Worm (Caenorhabditis elegans) whole organism, L1 larva: ENCODE results near the gene F10C2.4.

Experiments
- C04F5.9 ChIP-seq: sonication (generic microtip); optimal IDR thresholded peaks from 2 replicates; lab custom pipeline; 2016; ENCODE audit warnings: missing genetic modification characterization, missing compliant biosample characterization
- C34B4.2 ChIP-seq: sonication (generic microtip); optimal IDR thresholded peaks from 2 replicates; lab custom pipeline; 2017; ENCODE audit warnings: mild to moderate bottlenecking, missing genetic modification characterization, missing compliant biosample characterization
- F16B12.6 ChIP-seq: fragments of 150-350 bp; optimal IDR thresholded peaks from 2 replicates; lab custom pipeline; 2014; ENCODE audit warnings: missing biosample characterization, missing genetic modification characterization
- alr-1 ChIP-seq: fragments of 200-800 bp; sonication (Bioruptor generic); optimal IDR thresholded peaks from 2 replicates; lab custom pipeline; 2018; ENCODE audit warnings: borderline replicate concordance, mild to moderate bottlenecking, missing genetic modification characterization, missing compliant biosample characterization
- aly-2 ChIP-seq: fragments of 150-350 bp; optimal IDR thresholded peaks from 2 replicates; lab custom pipeline; 2014; ENCODE audit warnings: missing biosample characterization, missing genetic modification characterization
- ama-1 ChIP-seq: fragments of 150-350 bp; optimal IDR thresholded peaks from 2 replicates; lab custom pipeline; 2014
- blmp-1 ChIP-seq: fragments of 150-350 bp; optimal IDR thresholded peaks from 2 replicates; lab custom pipeline; 2014; ENCODE audit warnings: missing biosample characterization, missing genetic modification characterization
- ceh-63 ChIP-seq: fragments of 200-800 bp; sonication (Bioruptor generic); optimal IDR thresholded peaks from 2 replicates; lab custom pipeline; 2018; ENCODE audit warnings: mild to moderate bottlenecking, missing genetic modification characterization, missing compliant biosample characterization
- ceh-8 ChIP-seq: fragments of 200-800 bp; sonication (Bioruptor generic); optimal IDR thresholded peaks from 2 replicates; lab custom pipeline; 2018; ENCODE audit warnings: mild to moderate bottlenecking, missing genetic modification characterization, moderate library complexity, missing compliant biosample characterization
- ceh-88 ChIP-seq: fragments of 200-800 bp; sonication (Bioruptor generic); IDR thresholded peaks from 2 replicates; pipeline ENCODE4 v1.3.6; 2022; ENCODE audit warnings: missing genetic modification characterization, missing compliant biosample characterization
- ceh-90 ChIP-seq: sonication (generic microtip); optimal IDR thresholded peaks from 2 replicates; lab custom pipeline; 2016; ENCODE audit warnings: missing genetic modification characterization, missing compliant biosample characterization
- ces-1 ChIP-seq: fragments of 150-350 bp; optimal IDR thresholded peaks from 2 replicates; lab custom pipeline; 2014; ENCODE audit warnings: missing biosample characterization, missing genetic modification reagents, missing genetic modification characterization
- dpl-1 ChIP-seq, 3 experiments: fragments of 150-350 bp in 2 of 3; sonication (generic microtip) in 1 of 3; optimal IDR thresholded peaks; 2 replicates each; lab custom pipeline; 2014 to 2017; ENCODE audit warnings: missing biosample characterization in 3 of 3, missing genetic modification characterization in 3 of 3, missing genetic modification reagents in 3 of 3
- dsc-1 ChIP-seq: sonication (generic microtip); optimal IDR thresholded peaks from 2 replicates; lab custom pipeline; 2016; ENCODE audit warnings: mild to moderate bottlenecking, missing genetic modification characterization, missing compliant biosample characterization
- egl-13 ChIP-seq: sonication (generic microtip); optimal IDR thresholded peaks from 2 replicates; lab custom pipeline; 2016; ENCODE audit warnings: missing genotype, missing genetic modification reagents, missing genetic modification characterization, missing compliant biosample characterization
- elt-2 ChIP-seq: sonication (generic microtip); optimal IDR thresholded peaks from 2 replicates; lab custom pipeline; 2016; ENCODE audit warnings: missing genetic modification characterization, mild to moderate bottlenecking, inconsistent platforms, missing compliant biosample characterization, missing genetic modification reagents
- elt-3 ChIP-seq, 6 experiments: fragments of 150-350 bp in 1 of 6; sonication (generic microtip); optimal IDR thresholded peaks; 2 replicates each; lab custom pipeline; 2017 to 2018; ENCODE audit warnings: missing biosample characterization in 6 of 6, missing genetic modification characterization in 6 of 6, inconsistent platforms in 1 of 6
- ets-5 ChIP-seq: fragments of 200-800 bp; sonication (Bioruptor generic); IDR thresholded peaks from 2 replicates; pipeline ENCODE4 v1.3.6; 2022; ENCODE audit warnings: missing genetic modification characterization, missing compliant biosample characterization
- fkh-10 ChIP-seq: sonication (generic microtip); optimal IDR thresholded peaks from 2 replicates; lab custom pipeline; 2017; ENCODE audit warnings: missing biosample characterization, missing genetic modification reagents, missing genetic modification characterization
- fkh-8 ChIP-seq: sonication (generic microtip); optimal IDR thresholded peaks from 2 replicates; lab custom pipeline; 2016; ENCODE audit warnings: mild to moderate bottlenecking, missing genetic modification characterization, missing compliant biosample characterization
- hlh-4 ChIP-seq: sonication (generic microtip); optimal IDR thresholded peaks from 2 replicates; lab custom pipeline; 2016; ENCODE audit warnings: mild to moderate bottlenecking, missing genetic modification characterization, missing compliant biosample characterization
- jun-1 ChIP-seq: fragments of 150-350 bp; optimal IDR thresholded peaks from 2 replicates; lab custom pipeline; 2014; ENCODE audit warnings: missing biosample characterization, missing genetic modification reagents, missing genetic modification characterization
- lin-14 ChIP-seq: fragments of 200-800 bp; sonication (Bioruptor generic); optimal IDR thresholded peaks from 2 replicates; lab custom pipeline; 2018; ENCODE audit warnings: mild to moderate bottlenecking, missing genetic modification characterization, moderate library complexity, missing compliant biosample characterization
- lin-35 ChIP-seq, 2 experiments: fragments of 150-350 bp; optimal IDR thresholded peaks; 2 replicates each; lab custom pipeline; 2014; ENCODE audit warnings: missing biosample characterization in 2 of 2, missing genetic modification characterization in 2 of 2, missing genetic modification reagents in 2 of 2
- lin-39 ChIP-seq: fragments of 150-350 bp; optimal IDR thresholded peaks from 2 replicates; lab custom pipeline; 2014; ENCODE audit warnings: missing biosample characterization, missing genetic modification reagents, missing genetic modification characterization
- lir-3 ChIP-seq: sonication (generic microtip); optimal IDR thresholded peaks from 2 replicates; lab custom pipeline; 2016; ENCODE audit warnings: mild to moderate bottlenecking, missing genetic modification characterization, moderate library complexity, missing compliant biosample characterization; ENCODE audit not compliant: poor library complexity
- lsy-2 ChIP-seq, 2 experiments: fragments of 150-350 bp; optimal IDR thresholded peaks; 2 replicates each; lab custom pipeline; 2014; ENCODE audit warnings: missing biosample characterization in 2 of 2, missing genetic modification characterization in 2 of 2
- mdl-1 ChIP-seq, 2 experiments: fragments of 150-350 bp; optimal IDR thresholded peaks; 2 replicates each; lab custom pipeline; 2014 to 2017; ENCODE audit warnings: missing biosample characterization in 2 of 2, missing genetic modification characterization in 2 of 2, inconsistent platforms in 1 of 2
- mep-1 ChIP-seq: fragments of 150-350 bp; optimal IDR thresholded peaks from 2 replicates; lab custom pipeline; 2014; ENCODE audit warnings: missing biosample characterization, missing genetic modification characterization
- nhr-12 ChIP-seq: sonication (generic microtip); optimal IDR thresholded peaks from 2 replicates; lab custom pipeline; 2017; ENCODE audit warnings: missing biosample characterization, missing genetic modification characterization
- nhr-19 ChIP-seq: fragments of 200-800 bp; sonication (Bioruptor generic); conservative IDR thresholded peaks from 2 replicates; pipeline ENCODE4 v1.3.6; 2022; ENCODE audit warnings: missing genetic modification characterization, missing compliant biosample characterization
- nhr-20 ChIP-seq: sonication (generic microtip); optimal IDR thresholded peaks from 2 replicates; lab custom pipeline; 2016; ENCODE audit warnings: mild to moderate bottlenecking, missing genetic modification characterization, missing compliant biosample characterization
- nhr-237 ChIP-seq: fragments of 150-350 bp; optimal IDR thresholded peaks from 2 replicates; lab custom pipeline; 2014; ENCODE audit warnings: missing biosample characterization, missing genetic modification characterization
- nhr-28 ChIP-seq: fragments of 150-350 bp; optimal IDR thresholded peaks from 2 replicates; lab custom pipeline; 2014; ENCODE audit warnings: missing biosample characterization, missing genetic modification characterization
- nhr-71 ChIP-seq: sonication (generic microtip); optimal IDR thresholded peaks from 2 replicates; lab custom pipeline; 2016; ENCODE audit warnings: mild to moderate bottlenecking, missing genetic modification characterization, moderate library complexity, missing compliant biosample characterization
- nhr-76 ChIP-seq: sonication (generic microtip); optimal IDR thresholded peaks from 2 replicates; lab custom pipeline; 2017; ENCODE audit warnings: missing biosample characterization, missing genetic modification characterization
- nhr-84 ChIP-seq: sonication (generic microtip); optimal IDR thresholded peaks from 2 replicates; lab custom pipeline; 2017; ENCODE audit warnings: missing biosample characterization, missing genetic modification characterization
- nhr-85 ChIP-seq: sonication (generic microtip); peaks from one replicate; lab custom pipeline; 2016; ENCODE audit warnings: missing genetic modification characterization, inconsistent platforms, missing compliant biosample characterization
- nhr-90 ChIP-seq: sonication (generic microtip); optimal IDR thresholded peaks from 2 replicates; lab custom pipeline; 2016; ENCODE audit warnings: mild to moderate bottlenecking, missing genetic modification characterization, missing compliant biosample characterization; ENCODE audit not compliant: poor library complexity
- pag-3 ChIP-seq: sonication (generic microtip); optimal IDR thresholded peaks from 2 replicates; lab custom pipeline; 2017; ENCODE audit warnings: missing genetic modification characterization, mild to moderate bottlenecking, missing compliant biosample characterization, antibody characterized with exemption, borderline replicate concordance; ENCODE audit not compliant: insufficient read depth
- pax-3 ChIP-seq: fragments of 200-800 bp; sonication (Bioruptor generic); optimal IDR thresholded peaks from 2 replicates; lab custom pipeline; 2018; ENCODE audit warnings: mild to moderate bottlenecking, missing genetic modification characterization, moderate library complexity, missing compliant biosample characterization
- skn-1 ChIP-seq: fragments of 150-350 bp; optimal IDR thresholded peaks from 2 replicates; lab custom pipeline; 2014; ENCODE audit warnings: missing biosample characterization, missing genetic modification characterization
- snpc-4 ChIP-seq: fragments of 150-350 bp; optimal IDR thresholded peaks from 2 replicates; lab custom pipeline; 2014; ENCODE audit warnings: missing biosample characterization, missing genetic modification characterization
- sox-4 ChIP-seq: sonication (generic microtip); optimal IDR thresholded peaks from 2 replicates; lab custom pipeline; 2016; ENCODE audit warnings: missing genetic modification characterization, missing compliant biosample characterization
- sptf-1 ChIP-seq: fragments of 150-350 bp; optimal IDR thresholded peaks from 2 replicates; lab custom pipeline; 2014; ENCODE audit warnings: missing biosample characterization, missing genetic modification characterization
- tbx-2 ChIP-seq: sonication (generic microtip); optimal IDR thresholded peaks from 2 replicates; lab custom pipeline; 2016; ENCODE audit warnings: missing genetic modification characterization, missing compliant biosample characterization
- tlp-1 ChIP-seq: fragments of 150-350 bp; optimal IDR thresholded peaks from 2 replicates; lab custom pipeline; 2014; ENCODE audit warnings: missing biosample characterization, missing genetic modification characterization
- unc-130 ChIP-seq: fragments of 150-350 bp; optimal IDR thresholded peaks from 2 replicates; lab custom pipeline; 2017; ENCODE audit warnings: missing biosample characterization, missing genetic modification characterization, inconsistent platforms
- unc-30 ChIP-seq: sonication (generic microtip); optimal IDR thresholded peaks from 2 replicates; lab custom pipeline; 2017; ENCODE audit warnings: missing biosample characterization, missing genetic modification characterization
- zip-4 ChIP-seq: fragments of 200-800 bp; sonication (Bioruptor generic); optimal IDR thresholded peaks from 2 replicates; lab custom pipeline; 2018; ENCODE audit warnings: mild to moderate bottlenecking, missing genetic modification characterization, moderate library complexity, missing compliant biosample characterization
- ztf-4 ChIP-seq: fragments of 150-350 bp; optimal IDR thresholded peaks from 2 replicates; lab custom pipeline; 2014; ENCODE audit warnings: missing biosample characterization, missing genetic modification characterization

Gene F10C2.4

ce11 chrV:12088773-12089172 is 47.4 kb downstream of the F10C2.4 start, which contains the start of gene R07B7.12:
Gene R07B7.12, plus strand, starts transcription at chrV:12089073.
- TF ChIP-seq skn-1 (tag; lab: Kevin White, UChicago) = no peak
- TF ChIP-seq ama-1 (lab: Kevin White, UChicago) = no peak
- TF ChIP-seq fkh-8 = no peak
- no peak for TF ChIP-seq F16B12.6 (tag; lab: Kevin White, UChicago)
- no peak for TF ChIP-seq tbx-2 (tag; lab: Kevin White, UChicago)
- no peak for TF ChIP-seq sox-4 (tag; lab: Kevin White, UChicago)
- no peak for TF ChIP-seq snpc-4 (tag; lab: Kevin White, UChicago)

- TF ChIP-seq aly-2 (tag; lab: Kevin White, UChicago) (no peak), ceh-88 (no peak), ceh-63 (GFP tag; lab: Kevin White, UChicago) (no peak), nhr-85 (peak; percentile 77), blmp-1 (tag; lab: Kevin White, UChicago) (peak; percentile 45), lir-3 (peak; percentile 17), lin-39 (no peak), mep-1 (tag; lab: Kevin White, UChicago) (peak; percentile 18), jun-1 (tag; lab: Kevin White, UChicago) (no peak), nhr-237 (tag; lab: Kevin White, UChicago) (no peak), hlh-4 (tag; lab: Kevin White, UChicago) (no peak), pag-3 (no peak), nhr-76 (tag; lab: Kevin White, UChicago) (no peak), elt-2 (tag; lab: Kevin White, UChicago) (peak; percentile 22), nhr-71 (tag; lab: Kevin White, UChicago) (peak; percentile 47), pax-3 (tag; lab: Kevin White, UChicago) (no peak), ceh-90 (tag; lab: Kevin White, UChicago) (no peak), C34B4.2 (tag; lab: Kevin White, UChicago) (no peak), nhr-28 (tag; lab: Kevin White, UChicago) (no peak), zip-4 (GFP tag; lab: Kevin White, UChicago) (no peak), ztf-4 (tag; lab: Kevin White, UChicago) (no peak), tbx-2 (tag; lab: Kevin White, UChicago) (peak; percentile 9), lsy-2 (tag; optimal IDR thresholded peaks at IDR 0.05; lab: Kevin White, UChicago) (peak in 1 of 2 experiments; percentile 11), nhr-19 (GFP tag; lab: Robert Waterston, UW) (peak; percentile 21; the same call in 1 of the 2 replicates), ces-1 (GFP tag; lab: Kevin White, UChicago) (no peak), mdl-1 (tag; optimal IDR thresholded peaks at IDR 0.05; lab: Kevin White, UChicago) (peak in 1 of 2 experiments; percentile 40), nhr-20 (tag; lab: Kevin White, UChicago) (peak; percentile 70), nhr-84 (tag; lab: Kevin White, UChicago) (no peak), ets-5 (no peak), ceh-8 (GFP tag; lab: Kevin White, UChicago) (no peak), fkh-8 (no peak), sptf-1 (tag; lab: Kevin White, UChicago) (no peak), snpc-4 (tag; lab: Kevin White, UChicago) (no peak), lin-35 (GFP tag; optimal IDR thresholded peaks at IDR 0.05; lab: Kevin White, UChicago) (peak in 1 of 2 experiments; percentile 58), skn-1 (tag; lab: Kevin White, UChicago) (peak; percentile 10), unc-30 (tag; lab: Kevin White, UChicago) (no peak), alr-1 (no peak), nhr-90 (tag; lab: Kevin White, UChicago) (peak; percentile 11), lin-14 (GFP tag; lab: Kevin White, UChicago) (peak; percentile 77), elt-3 (tag; optimal IDR thresholded peaks at IDR 0.05; lab: Kevin White, UChicago) (peak in 2 of 6 experiments; percentile 13 to 31), unc-130 (tag; lab: Kevin White, UChicago) (no peak), tlp-1 (tag; lab: Kevin White, UChicago) (no peak), dpl-1 (GFP tag; optimal IDR thresholded peaks at IDR 0.05; lab: Kevin White, UChicago) (no peak), fkh-10 (GFP tag; lab: Kevin White, UChicago) (no peak), nhr-12 (tag; lab: Kevin White, UChicago) (no peak), dsc-1 (no peak), C04F5.9 (tag; lab: Kevin White, UChicago) (no peak), egl-13 (tag; lab: Kevin White, UChicago) (no peak)
Observed at ce11 chrV:12091759-12092158, 50.4 kb downstream of the F10C2.4 start, which contains the start of gene nhr-206. Gene nhr-206, plus strand, starts transcription at chrV:12092006.
